Fruit fly (Drosophila melanogaster): Measurements from ENCODE around the gene Tsp96F.

dm6 chr3R:25895522-25895921, 14.3 kb upstream of the Tsp96F start, which contains the start of gene Sodq:
- TF ChIP-seq bab1 (GFP tag; optimal IDR thresholded peaks at IDR 0.05), result no peak
- TF ChIP-seq CG7101 (tag; optimal IDR thresholded peaks at IDR 0.05), result no peak
- no peak for TF ChIP-seq kay (GFP tag; ENCODE audit: borderline replicate concordance)
- no peak for TF ChIP-seq CG12768 (GFP tag; optimal IDR thresholded peaks at IDR 0.05)
- no peak for TF ChIP-seq Hr96 (GFP tag; optimal IDR thresholded peaks at IDR 0.05)

Data from whole organism, adult.